Fruit fly (Drosophila melanogaster) whole organism: ENCODE data around the gene PMP34.

Experiments used
- CG8478 ChIP-seq: fragments of >200 bp; optimal IDR thresholded peaks from 2 replicates; lab custom pipeline; 2018; ENCODE audit warnings: inconsistent platforms
- Dll ChIP-seq: fragments of >200 bp; optimal IDR thresholded peaks from 2 replicates; lab custom pipeline; 2017
- EcR ChIP-seq, 2 experiments: fragments of >200 bp; optimal IDR thresholded peaks; 2 replicates each; lab custom pipeline; 2017; ENCODE audit warnings: missing biosample characterization in 2 of 2, missing genetic modification characterization in 2 of 2, missing genetic modification reagents in 2 of 2
- pan ChIP-seq: fragments of >200 bp; optimal IDR thresholded peaks from 2 replicates; lab custom pipeline; 2017
- psq ChIP-seq: fragments of >200 bp; optimal IDR thresholded peaks from 2 replicates; lab custom pipeline; 2017
- usp ChIP-seq: fragments of >200 bp; optimal IDR thresholded peaks from 2 replicates; lab custom pipeline; 2017; ENCODE audit warnings: missing biosample characterization, missing genetic modification characterization, mixed read lengths

Gene PMP34

DNA sequence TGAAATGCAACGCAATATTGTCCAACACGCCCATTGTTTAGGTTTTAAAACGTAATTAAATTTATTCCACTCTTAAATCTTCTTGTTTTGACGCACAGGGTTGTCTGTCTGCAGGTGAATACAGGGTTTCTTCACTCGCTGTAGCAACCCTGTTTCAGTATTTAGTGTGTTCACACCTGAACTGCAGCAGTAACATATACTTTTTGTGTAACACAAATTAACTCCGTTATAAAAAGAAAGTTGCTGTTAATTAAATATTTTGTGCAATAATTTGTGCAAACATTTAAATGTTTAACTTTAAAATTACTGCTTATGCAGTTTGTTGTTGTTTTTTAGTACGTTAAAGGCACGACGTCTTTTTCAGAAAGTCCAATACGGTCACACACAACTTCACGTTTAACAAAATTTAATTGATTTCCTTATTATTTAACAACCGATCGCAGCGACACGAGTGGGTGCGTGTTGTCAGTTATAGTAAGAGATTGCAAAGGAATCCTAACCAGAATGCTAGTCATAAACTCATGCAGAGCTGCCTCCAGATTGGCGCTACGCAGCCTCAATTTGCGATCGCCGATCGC lies 26.3 kb upstream of the PMP34 start, which contains the start of the genes CG15012 and Fdx2:
Gene CG15012, minus strand, starts transcription at position 127 of the 578 bp plus-strand sequence.
Gene Fdx2, plus strand, starts transcription at position 363 of the 578 bp plus-strand sequence.
- TF ChIP-seq psq (lab: Kevin White, UChicago) (no peak), CG8478 (lab: Kevin White, UChicago) (no peak), EcR (GFP tag; optimal IDR thresholded peaks at IDR 0.05; lab: Kevin White, UChicago) (no peak), pan (no peak), usp (no peak), Dll (no peak)

- TF ChIP-seq CG8478 (lab: Kevin White, UChicago) (no peak), pan (no peak)
These were observed 25.3 kb upstream of the PMP34 start for dm6 chr3L:4293304-4293703.

DNA sequence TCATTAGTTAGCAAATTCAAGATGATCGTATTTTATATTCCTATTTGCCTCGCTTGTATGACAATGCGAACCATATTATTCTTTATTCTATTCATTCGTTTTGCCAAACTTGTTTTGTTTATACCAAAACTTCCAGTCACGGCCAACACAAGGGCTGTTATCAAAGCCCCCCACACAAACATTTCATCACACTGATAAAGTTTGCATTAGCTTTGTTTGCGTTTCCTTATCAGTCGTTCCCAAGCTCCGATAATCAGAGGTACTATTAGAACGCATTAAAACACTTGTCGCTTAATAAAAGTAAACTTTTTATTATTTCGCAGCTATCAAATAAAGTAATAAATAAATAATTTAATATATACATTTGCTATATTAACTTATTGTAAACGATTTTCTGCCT lies 24.8 kb upstream of the PMP34 start:
- TF ChIP-seq EcR (GFP tag; optimal IDR thresholded peaks at IDR 0.05; lab: Kevin White, UChicago) (no peak), CG8478 (lab: Kevin White, UChicago) (no peak), Dll (no peak), pan (no peak), usp (no peak), psq (lab: Kevin White, UChicago) (no peak)

DNA sequence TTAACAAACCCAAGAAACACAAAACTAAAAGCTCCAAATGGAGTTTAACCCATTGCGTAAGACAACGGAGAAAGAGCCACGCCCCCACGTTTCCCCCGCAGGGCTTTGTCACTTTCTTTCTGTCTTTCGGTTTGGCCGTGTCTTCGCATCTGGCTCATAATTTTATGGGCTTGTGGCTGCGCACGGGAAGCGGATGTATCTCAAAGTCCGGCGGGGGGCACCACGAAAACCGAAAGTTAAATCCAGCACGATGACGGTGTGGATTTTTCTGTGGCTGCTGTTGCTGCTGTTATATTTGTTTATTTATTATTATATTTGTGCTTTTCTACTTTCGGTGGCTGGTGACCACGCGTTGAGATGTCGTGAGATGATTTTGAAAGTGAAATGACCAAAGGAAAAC lies 21.8 kb upstream of the PMP34 start:
- TF ChIP-seq pan (no peak), psq (lab: Kevin White, UChicago) (no peak), CG8478 (lab: Kevin White, UChicago) (no peak), EcR (GFP tag; optimal IDR thresholded peaks at IDR 0.05; lab: Kevin White, UChicago) (no peak), Dll (no peak), usp (no peak)

DNA sequence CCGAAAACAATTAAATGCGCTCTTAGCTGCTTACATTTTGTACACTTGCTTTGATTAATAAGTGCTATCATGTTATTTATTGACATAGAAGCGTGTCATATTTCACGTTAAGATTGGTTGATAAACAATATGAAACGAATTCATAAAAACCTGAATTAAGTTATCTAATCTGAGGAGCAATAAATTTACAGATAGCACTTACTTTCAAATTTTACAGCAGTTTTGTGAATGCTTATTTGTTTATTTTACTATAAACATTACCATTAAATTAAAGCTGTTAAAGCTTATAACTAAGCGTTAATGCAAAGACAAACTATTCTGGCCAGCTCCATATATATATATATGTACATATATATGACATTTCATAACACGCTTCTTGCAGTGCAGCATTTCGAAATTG lies 16.5 kb upstream of the PMP34 start:
- TF ChIP-seq pan (no peak), Dll (no peak), EcR (GFP tag; optimal IDR thresholded peaks at IDR 0.05; lab: Kevin White, UChicago) (no peak), CG8478 (lab: Kevin White, UChicago) (no peak), usp (no peak), psq (lab: Kevin White, UChicago) (no peak)

dm6 chr3L:4304244-4304959 lies 14.2 kb upstream of the PMP34 start:
- TF ChIP-seq usp (no peak), psq (lab: Kevin White, UChicago) (no peak), EcR (GFP tag; optimal IDR thresholded peaks at IDR 0.05; lab: Kevin White, UChicago) (no peak), pan (no peak), CG8478 (lab: Kevin White, UChicago) (no peak), Dll (no peak)

DNA sequence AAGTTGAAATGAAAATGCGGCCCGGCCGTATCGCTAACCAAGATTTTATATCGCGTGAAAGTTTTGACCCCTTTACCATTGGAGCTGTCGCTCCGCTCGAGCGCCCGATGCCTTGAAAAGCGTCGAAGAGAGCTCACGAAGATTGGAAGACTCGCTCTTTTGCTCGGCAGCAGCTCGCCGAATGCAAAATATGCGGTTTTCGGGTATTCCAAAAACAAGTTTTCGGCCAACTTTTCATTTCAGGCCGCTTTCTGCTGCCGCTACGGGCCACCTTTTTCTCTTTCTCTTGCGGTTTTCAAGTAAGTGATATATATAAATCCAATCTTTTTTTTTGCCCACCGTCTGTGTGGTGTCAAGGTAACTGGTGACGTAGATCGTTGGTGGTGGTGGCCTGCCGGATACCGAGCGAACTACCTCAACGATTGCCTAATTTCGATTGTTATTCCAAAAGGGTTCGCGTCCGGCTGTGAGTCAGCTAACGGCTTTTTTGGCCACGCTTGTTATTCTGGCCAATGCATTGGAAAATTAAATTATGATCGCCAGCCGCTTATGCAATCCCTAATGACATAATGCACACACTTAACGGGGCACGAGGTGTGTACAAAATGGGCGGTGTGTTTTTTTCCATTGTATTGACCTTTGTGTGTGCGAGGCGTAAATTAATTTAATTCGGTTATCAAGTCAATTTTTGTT lies 10.7 kb upstream of the PMP34 start, which contains the start of gene dyl:
Gene dyl, minus strand, starts transcription at position 28 of the 693 bp plus-strand sequence.
- no peak for TF ChIP-seq Dll
- TF ChIP-seq CG8478 (lab: Kevin White, UChicago): no peak
- TF ChIP-seq EcR (GFP tag; optimal IDR thresholded peaks at IDR 0.05; lab: Kevin White, UChicago): no peak
- no peak for TF ChIP-seq psq (lab: Kevin White, UChicago)
- no peak for TF ChIP-seq usp
- TF ChIP-seq pan: no peak

DNA sequence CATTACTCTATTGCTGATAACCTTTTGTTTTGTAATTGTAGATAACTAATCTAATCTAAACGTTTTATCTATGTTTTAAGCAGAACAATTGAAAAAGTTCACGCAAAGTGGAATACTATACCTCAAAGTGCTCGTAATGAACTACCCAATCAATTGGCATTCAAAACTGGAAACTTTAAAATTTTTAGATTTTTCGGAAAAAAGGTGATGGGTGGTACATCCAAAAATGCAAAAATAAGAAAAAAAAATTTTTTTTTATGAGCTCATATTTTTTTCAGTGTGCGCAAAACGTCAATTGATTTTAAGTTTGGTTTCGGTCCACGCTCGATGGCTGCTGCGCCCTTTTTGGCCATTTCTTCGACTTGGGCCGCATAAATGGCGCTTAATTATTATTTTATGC lies 8.0 kb upstream of the PMP34 start:
- TF ChIP-seq usp (no peak), CG8478 (lab: Kevin White, UChicago) (no peak), psq (lab: Kevin White, UChicago) (no peak), pan (no peak), EcR (GFP tag; optimal IDR thresholded peaks at IDR 0.05; lab: Kevin White, UChicago) (no peak), Dll (no peak)

dm6 chr3L:4313299-4313698 lies 5.3 kb upstream of the PMP34 start, which contains the start of gene Claspin:
Gene Claspin, plus strand, starts transcription at chr3L:4313483.
- no peak for TF ChIP-seq EcR (GFP tag; optimal IDR thresholded peaks at IDR 0.05; lab: Kevin White, UChicago)
- TF ChIP-seq Dll: no peak
- no peak for TF ChIP-seq psq (lab: Kevin White, UChicago)
- no peak for TF ChIP-seq usp
- TF ChIP-seq CG8478 (lab: Kevin White, UChicago): no peak
- TF ChIP-seq pan: no peak

dm6 chr3L:4322032-4322617 lies 3.6 kb downstream of the PMP34 start, which contains the start of gene CG15014:
Gene CG15014, minus strand, starts transcription at chr3L:4322259.
- TF ChIP-seq Dll (no peak), EcR (GFP tag; optimal IDR thresholded peaks at IDR 0.05; lab: Kevin White, UChicago) (no peak), psq (lab: Kevin White, UChicago) (no peak), CG8478 (lab: Kevin White, UChicago) (no peak), pan (no peak), usp (no peak)

dm6 chr3L:4328048-4328447 lies 9.5 kb downstream of the PMP34 start:
- no peak for TF ChIP-seq psq (lab: Kevin White, UChicago)
- no peak for TF ChIP-seq CG8478 (lab: Kevin White, UChicago)
- TF ChIP-seq usp: no peak
- TF ChIP-seq pan: no peak

DNA sequence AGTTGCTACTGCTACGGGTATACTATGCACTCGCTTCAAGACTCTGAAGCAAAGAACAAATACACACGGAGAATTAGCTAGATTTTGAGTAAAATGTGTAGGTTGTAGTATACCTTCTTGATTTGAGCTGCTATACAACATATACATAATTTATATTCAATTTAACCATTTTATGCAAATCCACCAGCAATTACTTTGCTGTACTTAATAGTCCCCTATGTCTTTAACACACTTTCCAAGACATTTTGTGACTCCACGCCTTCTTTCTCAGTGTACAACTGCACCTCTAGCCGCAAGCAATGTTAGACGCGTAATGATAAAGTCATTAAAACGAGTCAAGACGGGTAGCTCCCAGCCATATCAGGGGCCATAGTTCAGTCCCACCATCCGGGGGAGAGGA lies 18.0 kb downstream of the PMP34 start:
- TF ChIP-seq pan (no peak), psq (lab: Kevin White, UChicago) (no peak), Dll (no peak), EcR (GFP tag; optimal IDR thresholded peaks at IDR 0.05; lab: Kevin White, UChicago) (no peak)
